Worm (Caenorhabditis elegans) whole organism, mixed stage, embryonic: ENCODE data around the gene bus-1.

Source experiments
- ceh-83 ChIP-seq: fragments of 200-800 bp; sonication (Bioruptor generic); optimal IDR thresholded peaks from 2 replicates; lab custom pipeline; 2018; ENCODE audit warnings: mild to moderate bottlenecking, missing genetic modification characterization, missing compliant biosample characterization
- lin-13 ChIP-seq: fragments of 150-350 bp; optimal IDR thresholded peaks from 2 replicates; lab custom pipeline; 2014; ENCODE audit warnings: missing biosample characterization, missing genetic modification characterization
- mls-2 ChIP-seq: sonication (generic microtip); optimal IDR thresholded peaks from 2 replicates; lab custom pipeline; 2016; ENCODE audit warnings: mild to moderate bottlenecking, missing genetic modification characterization, moderate library complexity, missing compliant biosample characterization
- nhr-12 ChIP-seq: fragments of 150-350 bp; optimal IDR thresholded peaks from 2 replicates; lab custom pipeline; 2014; ENCODE audit warnings: missing biosample characterization, missing genetic modification characterization
- nhr-237 ChIP-seq: fragments of 150-350 bp; optimal IDR thresholded peaks from 2 replicates; lab custom pipeline; 2014; ENCODE audit warnings: missing biosample characterization, missing genetic modification characterization
- nhr-28 ChIP-seq: fragments of 150-350 bp; optimal IDR thresholded peaks from 2 replicates; lab custom pipeline; 2014; ENCODE audit warnings: missing biosample characterization, missing genetic modification characterization
- pha-4 ChIP-seq: fragments of 150-350 bp; optimal IDR thresholded peaks from 2 replicates; lab custom pipeline; 2018; ENCODE audit warnings: missing biosample characterization, missing genetic modification reagents, missing genetic modification characterization
- snpc-4 ChIP-seq: fragments of 150-350 bp; optimal IDR thresholded peaks from 2 replicates; lab custom pipeline; 2014; ENCODE audit warnings: missing biosample characterization, missing genetic modification characterization
- unc-62 ChIP-seq: fragments of 150-350 bp; optimal IDR thresholded peaks from 2 replicates; lab custom pipeline; 2014; ENCODE audit warnings: missing biosample characterization, missing genetic modification reagents, missing genetic modification characterization
- ztf-11 ChIP-seq: fragments of 150-350 bp; optimal IDR thresholded peaks from 2 replicates; lab custom pipeline; 2014; ENCODE audit warnings: missing biosample characterization, missing genetic modification characterization

DNA sequence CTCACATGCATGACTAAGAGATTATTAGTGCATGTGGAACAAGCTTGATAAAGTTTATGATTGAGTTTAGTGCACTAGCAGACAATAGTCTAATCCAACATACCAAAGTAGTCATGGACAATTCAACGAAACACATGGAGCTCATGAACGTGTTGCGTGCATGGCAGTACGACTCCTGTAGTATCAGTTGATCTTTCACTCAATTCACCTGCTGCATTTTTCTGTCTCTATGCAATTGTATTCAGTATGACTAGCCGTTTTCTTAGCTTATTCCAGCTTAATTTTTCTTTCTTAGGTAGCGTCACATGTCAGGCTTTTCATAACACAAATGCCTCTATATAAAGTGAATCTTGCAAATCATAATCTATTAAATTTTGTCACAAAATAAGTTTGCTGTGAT, 21.3 kb downstream of the bus-1 start, which contains the start of gene srx-1:
- TF ChIP-seq lin-13, result no peak
- no peak for TF ChIP-seq nhr-237 (tag; lab: Kevin White, UChicago)
- TF ChIP-seq nhr-12 (tag; lab: Kevin White, UChicago), result no peak
- TF ChIP-seq mls-2, result no peak
- TF ChIP-seq ceh-83, result no peak
- no peak for TF ChIP-seq pha-4
- no peak for TF ChIP-seq ztf-11 (tag; lab: Kevin White, UChicago)
- TF ChIP-seq nhr-28 (tag; lab: Kevin White, UChicago), result no peak
- TF ChIP-seq snpc-4 (tag; lab: Kevin White, UChicago), result no peak
- TF ChIP-seq unc-62 (GFP tag; lab: Kevin White, UChicago), result no peak
